Fruit fly (Drosophila melanogaster): ENCODE results near the gene Hsc70-2.

The Hsc70-2 gene

dm6 chr3R:13051942-13052693 is 7.6 kb downstream of the Hsc70-2 start, which contains the start of gene pic (continued):
- TF ChIP-seq prd (optimal IDR thresholded peaks at IDR 0.05) (no peak), prd (GFP tag; IDR thresholded peaks at IDR 0.05) (no peak), Atf-2 (GFP tag; optimal IDR thresholded peaks at IDR 0.05) (no peak), CG34422 (GFP tag; IDR thresholded peaks at IDR 0.05) (peak; percentile 87), CG2875 (GFP tag; optimal IDR thresholded peaks at IDR 0.05) (no peak), CG2116 (GFP tag; optimal IDR thresholded peaks at IDR 0.05) (peak; percentile 100), CHES-1-like (GFP tag; optimal IDR thresholded peaks at IDR 0.05) (peak; percentile 37), Bdp1 (GFP tag; optimal IDR thresholded peaks at IDR 0.05) (no peak), CG12071 (GFP tag; optimal IDR thresholded peaks at IDR 0.05) (no peak), nerfin-1 (tag; optimal IDR thresholded peaks at IDR 0.05) (no peak), amos (GFP tag; IDR thresholded peaks at IDR 0.05; ENCODE audit: partially characterized antibody) (peak; percentile 75), tx (GFP tag; optimal IDR thresholded peaks at IDR 0.05) (no peak), CG3847 (GFP tag; IDR thresholded peaks at IDR 0.05) (peak; percentile 25; the same call in 1 of the 2 replicates), hb (GFP tag; IDR thresholded peaks at IDR 0.05; ENCODE audit: partially characterized antibody) (peak; percentile 21; the same call in 1 of the 3 replicates), psq (GFP tag; optimal IDR thresholded peaks at IDR 0.05) (no peak), CG11085 (GFP tag; IDR thresholded peaks at IDR 0.05) (no peak), br (optimal IDR thresholded peaks at IDR 0.05) (no peak), Pdp1 (GFP tag; optimal IDR thresholded peaks at IDR 0.05) (peak in 1 of 2 experiments; percentile 89), lov (optimal IDR thresholded peaks at IDR 0.05) (no peak), lov (GFP tag; IDR thresholded peaks at IDR 0.05) (no peak), tll (GFP tag; optimal IDR thresholded peaks at IDR 0.05) (peak; percentile 64 to 67), pum (GFP tag; optimal IDR thresholded peaks at IDR 0.05) (no peak), mirr (GFP tag; optimal IDR thresholded peaks at IDR 0.05) (no peak), CG13123 (GFP tag; optimal IDR thresholded peaks at IDR 0.05) (no peak), Optix (GFP tag; IDR thresholded peaks at IDR 0.05) (no peak), gcm2 (GFP tag; optimal IDR thresholded peaks at IDR 0.05) (no peak), dati (GFP tag; IDR thresholded peaks at IDR 0.05) (no peak), inv (GFP tag; IDR thresholded peaks at IDR 0.05; ENCODE audit: partially characterized antibody) (peak; percentile 65), grau (tag; optimal IDR thresholded peaks at IDR 0.05) (no peak), CG8281 (tag; optimal IDR thresholded peaks at IDR 0.05) (no peak), usp (GFP tag; optimal IDR thresholded peaks at IDR 0.05) (no peak), ci (GFP tag; IDR thresholded peaks at IDR 0.05) (no peak), CG31224 (GFP tag; IDR thresholded peaks at IDR 0.05) (no peak), CG4820 (GFP tag; optimal IDR thresholded peaks at IDR 0.05) (no peak), CG15514 (GFP tag; optimal IDR thresholded peaks at IDR 0.05) (peak; percentile 13), emc (GFP tag; optimal IDR thresholded peaks at IDR 0.05) (no peak), run (tag; optimal IDR thresholded peaks at IDR 0.05) (no peak), CG11696 (GFP tag; IDR thresholded peaks at IDR 0.05) (no peak), Vsx1 (GFP tag; optimal IDR thresholded peaks at IDR 0.05) (no peak), CG9609 (GFP tag; optimal IDR thresholded peaks at IDR 0.05) (peak; percentile 8), sima (GFP tag; optimal IDR thresholded peaks at IDR 0.05) (no peak), CG4404 (GFP tag; IDR thresholded peaks at IDR 0.05) (no peak), BtbVII (GFP tag; optimal IDR thresholded peaks at IDR 0.05) (no peak), CG7357 (GFP tag; IDR thresholded peaks at IDR 0.05) (no peak), tin (GFP tag; optimal IDR thresholded peaks at IDR 0.05) (no peak), bsh (GFP tag; optimal IDR thresholded peaks at IDR 0.05) (no peak), Gsc (GFP tag; IDR thresholded peaks at IDR 0.05) (no peak), Dfd (GFP tag; optimal IDR thresholded peaks at IDR 0.05) (no peak), Atf3 (GFP tag; optimal IDR thresholded peaks at IDR 0.05) (no peak), org-1 (GFP tag; optimal IDR thresholded peaks at IDR 0.05) (no peak), yki (optimal IDR thresholded peaks at IDR 0.05) (no peak), peb (GFP tag; IDR thresholded peaks at IDR 0.05) (no peak)

Data from whole organism, embryonic.